Fruit fly (Drosophila melanogaster) whole organism, pupa: ENCODE measurements around the gene CG42764.

Experiments
- CG10348 ChIP-seq: fragments of 200-800 bp; sonication (Bioruptor generic); IDR thresholded peaks from 2 replicates; pipeline ENCODE4 v1.3.6; 2022; ENCODE audit warnings: missing biosample characterization, missing genetic modification characterization
- CG12605 ChIP-seq: fragments of 200-800 bp; sonication (Bioruptor generic); IDR thresholded peaks from 2 replicates; pipeline ENCODE4 v1.3.6; 2022; ENCODE audit warnings: missing biosample characterization, missing genetic modification characterization
- CG13204 ChIP-seq: fragments of 200-800 bp; sonication (Bioruptor generic); optimal IDR thresholded peaks from 2 replicates; lab custom pipeline; 2018; ENCODE audit warnings: missing biosample characterization, mild to moderate bottlenecking, missing genetic modification characterization, moderate library complexity
- CG14655 ChIP-seq: fragments of 200-800 bp; sonication (Bioruptor generic); optimal IDR thresholded peaks from 3 replicates; lab custom pipeline; 2017; ENCODE audit warnings: mild to moderate bottlenecking, missing biosample characterization, missing genetic modification reagents, missing genetic modification characterization
- CG15710 ChIP-seq: fragments of 200-800 bp; sonication (Bioruptor generic); optimal IDR thresholded peaks from 2 replicates; lab custom pipeline; 2018; ENCODE audit warnings: missing biosample characterization, mild to moderate bottlenecking, missing genetic modification characterization, moderate library complexity
- CG17806 ChIP-seq: fragments of 200-800 bp; sonication (Bioruptor generic); optimal IDR thresholded peaks from 2 replicates; lab custom pipeline; 2018; ENCODE audit warnings: missing biosample characterization, mild to moderate bottlenecking, missing genetic modification characterization, moderate library complexity
- CG32121 ChIP-seq: fragments of 200-800 bp; sonication (Bioruptor generic); IDR thresholded peaks from 2 replicates; pipeline ENCODE4 v1.3.6; 2022; ENCODE audit warnings: missing biosample characterization, missing genetic modification characterization
- CG34367 ChIP-seq: fragments of 200-800 bp; sonication (Bioruptor generic); optimal IDR thresholded peaks from 2 replicates; lab custom pipeline; 2018; ENCODE audit warnings: missing biosample characterization, mild to moderate bottlenecking, missing genetic modification characterization
- CG4496 ChIP-seq: fragments of 200-800 bp; sonication (Bioruptor generic); IDR thresholded peaks from 3 replicates; pipeline ENCODE4 v1.3.6; 2022; ENCODE audit warnings: missing biosample characterization, missing genetic modification characterization
- CG8159 ChIP-seq: fragments of 200-800 bp; sonication (Bioruptor generic); optimal IDR thresholded peaks from 3 replicates; lab custom pipeline; 2018; ENCODE audit warnings: missing biosample characterization, mild to moderate bottlenecking, missing genetic modification characterization, moderate library complexity
- CG8301 ChIP-seq: fragments of 200-800 bp; sonication (Bioruptor generic); optimal IDR thresholded peaks from 2 replicates; lab custom pipeline; 2018; ENCODE audit warnings: missing biosample characterization, mild to moderate bottlenecking, missing genetic modification characterization
- CG9948 ChIP-seq: fragments of 200-800 bp; sonication (Bioruptor generic); optimal IDR thresholded peaks from 2 replicates; lab custom pipeline; 2018; ENCODE audit warnings: missing biosample characterization, mild to moderate bottlenecking, missing genetic modification characterization, moderate library complexity
- D1 ChIP-seq: fragments of 200-800 bp; sonication (Bioruptor generic); optimal IDR thresholded peaks from 2 replicates; lab custom pipeline; 2018; ENCODE audit warnings: missing biosample characterization, mild to moderate bottlenecking, missing genetic modification characterization, moderate library complexity
- EcR ChIP-seq: fragments of 200-800 bp; sonication (Bioruptor generic); optimal IDR thresholded peaks from 3 replicates; lab custom pipeline; 2019; ENCODE audit warnings: missing biosample characterization, missing genetic modification characterization, mild to moderate bottlenecking, moderate library complexity, missing genetic modification reagents
- Ets98B ChIP-seq: fragments of 200-800 bp; sonication (Bioruptor generic); IDR thresholded peaks from 2 replicates; pipeline ENCODE4 v1.3.6; 2022; ENCODE audit warnings: missing biosample characterization, missing genetic modification characterization
- Pif1A ChIP-seq: fragments of 200-800 bp; sonication (Bioruptor generic); optimal IDR thresholded peaks from 3 replicates; lab custom pipeline; 2016; ENCODE audit warnings: missing biosample characterization, missing genetic modification characterization
- Pif1B ChIP-seq: fragments of 200-800 bp; sonication (Bioruptor generic); optimal IDR thresholded peaks from 3 replicates; lab custom pipeline; 2016; ENCODE audit warnings: missing biosample characterization, missing genetic modification characterization
- Snoo ChIP-seq: fragments of 200-800 bp; sonication (Bioruptor generic); optimal IDR thresholded peaks from 3 replicates; lab custom pipeline; 2017; ENCODE audit warnings: missing biosample characterization, mild to moderate bottlenecking, missing genetic modification characterization, inconsistent platforms
- fd96Ca ChIP-seq: fragments of 200-800 bp; sonication (Bioruptor generic); IDR thresholded peaks from 3 replicates; pipeline ENCODE4 v1.3.6; 2022; ENCODE audit warnings: missing biosample characterization, missing genetic modification characterization
- gl ChIP-seq: fragments of 200-800 bp; sonication (Bioruptor generic); optimal IDR thresholded peaks from 2 replicates; lab custom pipeline; 2018; ENCODE audit warnings: missing biosample characterization, mild to moderate bottlenecking, missing genetic modification characterization
- rn ChIP-seq: fragments of 200-800 bp; sonication (Bioruptor generic); IDR thresholded peaks from 2 replicates; pipeline ENCODE4 v1.3.6; 2022; ENCODE audit warnings: missing biosample characterization, missing genetic modification characterization

CG42764 gene

DNA sequence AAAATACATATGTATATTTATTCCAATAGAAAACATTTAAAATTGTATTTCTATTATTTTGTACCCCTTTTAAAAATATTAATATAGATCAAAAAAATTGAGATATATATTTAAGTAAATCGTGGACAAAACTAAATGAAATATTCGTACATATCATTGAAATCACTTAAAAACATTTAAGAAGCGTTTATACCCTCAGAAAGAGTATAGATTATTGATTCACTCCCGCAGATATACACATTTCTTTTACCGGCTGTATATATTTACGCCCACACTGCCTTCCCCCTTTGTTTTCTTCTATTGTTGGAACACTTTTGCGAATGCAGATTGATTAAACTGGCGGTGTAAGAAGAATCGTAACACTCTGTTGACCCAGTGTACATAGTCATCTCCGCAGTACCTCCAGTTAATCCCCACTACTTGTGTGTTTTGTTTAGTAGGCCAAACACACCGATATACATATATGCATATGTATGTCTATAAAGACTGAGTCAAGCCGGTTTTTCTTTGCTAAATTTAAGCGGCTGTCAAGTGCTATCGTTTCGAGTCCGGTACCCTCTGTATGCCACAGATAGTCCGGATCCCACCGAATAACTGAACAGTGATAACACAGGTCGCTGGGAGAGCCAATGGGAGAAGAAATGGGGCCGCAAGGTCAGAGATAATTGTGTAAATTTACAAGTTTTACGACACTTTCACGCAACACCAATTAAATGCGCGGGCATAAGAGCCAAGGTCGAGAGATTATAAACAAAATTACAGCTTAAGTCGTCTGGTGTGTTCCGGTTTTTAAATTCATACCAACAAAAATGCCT is 5.9 kb upstream of the CG42764 start:
- TF ChIP-seq D1 (tag; lab: Kevin White, UChicago) (peak; percentile 49), CG8301 (no peak), CG8159 (tag; lab: Kevin White, UChicago) (peak; percentile 61), CG15710 (tag; lab: Kevin White, UChicago) (peak; percentile 51), CG14655 (peak; percentile 9), gl (peak; percentile 9), CG17806 (tag; lab: Kevin White, UChicago) (peak; percentile 26), CG4496 (peak; percentile 41; the same call in 2 of the 3 replicates), Pif1A (peak; percentile 31), Snoo (tag; lab: Kevin White, UChicago) (no peak), CG34367 (tag; lab: Kevin White, UChicago) (no peak), CG9948 (peak; percentile 37), CG10348 (GFP tag; lab: Robert Waterston, UW) (no peak), CG12605 (GFP tag; lab: Robert Waterston, UW) (0 out of 2 replicates have a peak, but pooled peaks have one; percentile 11), EcR (GFP tag; lab: Kevin White, UChicago) (peak; percentile 69), CG13204 (GFP tag; lab: Kevin White, UChicago) (no peak), rn (GFP tag; lab: Robert Waterston, UW) (no peak), Pif1B (GFP tag; lab: Kevin White, UChicago) (peak; percentile 40), fd96Ca (GFP tag; lab: Robert Waterston, UW) (no peak), Ets98B (GFP tag; lab: Robert Waterston, UW) (no peak), CG32121 (GFP tag; lab: Robert Waterston, UW) (no peak)

DNA sequence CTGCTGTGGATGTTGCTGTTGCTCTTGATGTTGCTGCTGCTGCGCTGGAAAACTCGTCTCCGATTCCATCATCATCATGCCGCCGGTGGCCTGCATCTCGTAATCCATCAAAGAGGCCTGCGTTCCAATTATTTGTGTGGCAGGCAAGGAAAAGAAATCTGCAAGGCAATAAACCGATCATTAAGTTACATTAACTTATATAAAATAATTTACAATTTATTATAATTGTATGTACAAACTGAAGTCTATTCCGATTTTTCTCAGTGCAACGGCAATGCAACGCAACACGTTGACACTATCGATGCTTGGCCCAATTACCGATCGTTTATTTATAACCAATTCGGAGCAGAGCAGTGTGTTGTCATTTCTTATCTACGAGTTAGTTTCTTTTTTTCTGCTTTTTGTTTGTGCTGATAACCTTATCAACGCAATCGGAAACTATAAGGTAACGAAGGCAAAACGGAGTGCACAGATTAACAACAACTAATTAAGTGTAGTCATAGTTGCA is 5.2 kb upstream of the CG42764 start:
- 0 out of 2 replicates have a peak, but pooled peaks have one; percentile 24 for TF ChIP-seq rn (GFP tag; lab: Robert Waterston, UW)
- peak; percentile 73 for TF ChIP-seq CG12605 (GFP tag; lab: Robert Waterston, UW)
- TF ChIP-seq CG14655 = peak; percentile 47
- TF ChIP-seq EcR (GFP tag; lab: Kevin White, UChicago) = no peak
- TF ChIP-seq CG15710 (tag; lab: Kevin White, UChicago) = no peak
- no peak for TF ChIP-seq CG13204 (GFP tag; lab: Kevin White, UChicago)
- TF ChIP-seq CG4496 = peak; percentile 84
- TF ChIP-seq CG32121 (GFP tag; lab: Robert Waterston, UW) = peak; percentile 55; the same call in 1 of the 2 replicates
- TF ChIP-seq Pif1B (GFP tag; lab: Kevin White, UChicago) = no peak
- no peak for TF ChIP-seq gl
- TF ChIP-seq CG17806 (tag; lab: Kevin White, UChicago) = no peak
- TF ChIP-seq CG34367 (tag; lab: Kevin White, UChicago) = peak; percentile 11
- peak; percentile 47 for TF ChIP-seq CG8301
- TF ChIP-seq fd96Ca (GFP tag; lab: Robert Waterston, UW) = peak; percentile 80
- TF ChIP-seq Snoo (tag; lab: Kevin White, UChicago) = peak; percentile 9
- TF ChIP-seq Ets98B (GFP tag; lab: Robert Waterston, UW) = peak; percentile 82

DNA sequence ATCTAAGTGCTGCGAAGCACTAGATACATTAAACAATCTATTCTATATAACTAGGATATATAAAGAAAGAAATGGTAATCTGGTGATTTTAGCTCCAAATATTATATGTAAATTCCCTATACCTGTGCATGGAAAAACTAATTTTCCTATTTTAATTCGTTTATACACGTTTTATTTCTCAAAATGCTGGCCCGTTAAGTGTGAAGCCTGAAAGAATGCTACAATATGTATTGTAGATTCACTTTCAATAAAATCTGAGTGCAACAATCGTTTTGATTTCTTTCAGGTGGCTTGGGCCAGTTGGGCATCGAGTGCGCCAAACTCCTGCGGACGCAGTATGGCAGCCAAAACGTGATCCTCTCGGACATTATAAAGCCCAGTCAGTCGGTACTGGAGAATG is 1.6 kb upstream of the CG42764 start:
- TF ChIP-seq Pif1A (no peak), gl (no peak), rn (GFP tag; lab: Robert Waterston, UW) (no peak), CG17806 (tag; lab: Kevin White, UChicago) (no peak), CG12605 (GFP tag; lab: Robert Waterston, UW) (no peak), Snoo (tag; lab: Kevin White, UChicago) (no peak), CG34367 (tag; lab: Kevin White, UChicago) (no peak), CG14655 (no peak)

DNA sequence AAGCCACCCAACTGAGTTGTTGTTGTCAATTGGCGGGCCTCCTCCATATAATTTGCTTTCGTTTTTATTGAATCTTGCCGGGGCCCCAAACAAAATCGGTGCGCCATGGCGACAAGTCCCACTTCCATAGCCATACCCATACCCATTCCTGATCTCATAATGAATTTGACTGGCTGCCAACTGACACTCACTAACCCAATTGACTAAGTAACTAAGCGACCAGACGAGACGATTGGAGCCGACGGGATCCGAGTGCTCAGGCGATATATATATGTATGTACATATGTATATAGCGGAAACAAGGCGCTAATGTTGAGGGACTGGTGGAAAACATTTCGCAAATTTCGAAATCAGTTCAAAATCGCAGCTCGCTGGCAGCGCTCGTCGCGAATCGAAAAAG is 758 bp upstream of the CG42764 start, which contains the start of gene Tdh:
Tdh (plus strand) TSS at position 346 of the 400 bp plus-strand sequence.
- TF ChIP-seq CG9948 (no peak), rn (GFP tag; lab: Robert Waterston, UW) (no peak), CG14655 (no peak), EcR (GFP tag; lab: Kevin White, UChicago) (no peak), CG15710 (tag; lab: Kevin White, UChicago) (no peak), D1 (tag; lab: Kevin White, UChicago) (no peak), CG34367 (tag; lab: Kevin White, UChicago) (no peak), CG13204 (GFP tag; lab: Kevin White, UChicago) (no peak), fd96Ca (GFP tag; lab: Robert Waterston, UW) (no peak), CG4496 (no peak), Snoo (tag; lab: Kevin White, UChicago) (no peak), CG17806 (tag; lab: Kevin White, UChicago) (no peak), CG8301 (no peak), Pif1A (no peak), CG8159 (tag; lab: Kevin White, UChicago) (no peak), Pif1B (GFP tag; lab: Kevin White, UChicago) (no peak), gl (no peak), CG10348 (GFP tag; lab: Robert Waterston, UW) (no peak), CG12605 (GFP tag; lab: Robert Waterston, UW) (no peak)

DNA sequence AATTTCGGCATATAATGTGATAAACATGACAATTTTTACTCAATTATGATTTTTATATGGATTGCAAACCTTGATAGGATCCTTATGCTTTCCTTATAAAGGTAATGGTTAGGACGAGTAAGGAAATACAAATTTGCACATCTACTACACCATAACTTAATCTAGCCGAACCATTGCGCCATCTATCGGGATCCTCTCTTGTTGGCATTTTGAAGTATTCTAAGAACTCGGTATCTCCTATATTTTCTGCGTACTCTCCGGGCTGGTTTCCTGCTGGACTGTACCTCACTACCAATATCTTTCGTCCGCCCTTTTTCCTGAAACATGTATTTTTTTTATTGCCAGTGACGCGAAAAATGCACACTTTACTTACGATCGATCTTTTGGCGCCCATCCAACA is 1.2 kb downstream of the CG42764 start, which contains the start of gene atk:
atk (minus strand) TSS at position 186 of the 400 bp plus-strand sequence.
- TF ChIP-seq rn (GFP tag; lab: Robert Waterston, UW) (no peak), Pif1B (GFP tag; lab: Kevin White, UChicago) (no peak), Ets98B (GFP tag; lab: Robert Waterston, UW) (no peak), Pif1A (no peak), CG4496 (no peak), CG13204 (GFP tag; lab: Kevin White, UChicago) (no peak), CG8159 (tag; lab: Kevin White, UChicago) (no peak)
